Worm (Caenorhabditis elegans): ENCODE results near the gene F36G9.13.

DNA sequence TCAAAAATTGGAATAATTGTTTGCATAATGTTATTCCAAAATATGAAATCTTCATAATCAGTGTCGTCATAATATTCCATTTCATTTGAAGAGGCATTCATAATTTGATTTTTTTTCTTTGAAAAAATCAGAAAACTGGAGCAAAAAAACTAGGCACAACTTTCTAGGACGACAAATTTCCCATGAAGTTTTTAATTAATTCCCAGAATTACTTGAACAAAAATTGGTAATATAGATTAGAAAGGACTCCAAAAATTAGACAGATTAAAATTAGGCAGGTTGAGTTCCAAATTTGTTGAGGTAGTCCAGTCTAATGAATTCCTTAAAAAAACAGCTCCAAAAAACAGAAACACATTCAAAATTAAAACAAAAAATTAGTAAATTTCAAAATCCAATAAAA lies 28.2 kb upstream of the F36G9.13 start, which contains the start of gene srw-57:
- no peak for TF ChIP-seq ceh-16 (tag; optimal IDR thresholded peaks at IDR 0.05)
- TF ChIP-seq mdl-1 (tag; optimal IDR thresholded peaks at IDR 0.05): no peak
- TF ChIP-seq lsy-2 (tag; optimal IDR thresholded peaks at IDR 0.05): no peak
- TF ChIP-seq nhr-77 (tag; optimal IDR thresholded peaks at IDR 0.05): no peak
- no peak for TF ChIP-seq unc-62 (GFP tag; optimal IDR thresholded peaks at IDR 0.05)
- no peak for TF ChIP-seq ZK546.5 (tag; optimal IDR thresholded peaks at IDR 0.05)
- no peak for TF ChIP-seq unc-39 (tag; optimal IDR thresholded peaks at IDR 0.05)
- TF ChIP-seq sma-3 (GFP tag; optimal IDR thresholded peaks at IDR 0.05): no peak
- TF ChIP-seq zag-1 (tag; optimal IDR thresholded peaks at IDR 0.05): no peak
- no peak for TF ChIP-seq ztf-11 (tag; optimal IDR thresholded peaks at IDR 0.05)
- TF ChIP-seq skn-1 (tag; optimal IDR thresholded peaks at IDR 0.05): no peak
